Fruit fly (Drosophila melanogaster) whole organism, adult: ENCODE measurements around the gene CG6479.

ENCODE experiments used
- CG11617 ChIP-seq: fragments of 200-800 bp; sonication (Bioruptor generic); optimal IDR thresholded peaks from 2 replicates; lab custom pipeline; 2017; ENCODE audit warnings: mild to moderate bottlenecking, missing biosample characterization, missing genetic modification reagents, missing genetic modification characterization
- CG12768 ChIP-seq: fragments of 200-800 bp; sonication (Bioruptor generic); optimal IDR thresholded peaks from 2 replicates; lab custom pipeline; 2017; ENCODE audit warnings: missing biosample characterization, missing genetic modification characterization, mild to moderate bottlenecking, moderate library complexity, missing genetic modification reagents
- CG14711 ChIP-seq: fragments of 200-800 bp; sonication (Bioruptor generic); optimal IDR thresholded peaks from 2 replicates; lab custom pipeline; 2018; ENCODE audit warnings: missing biosample characterization, mild to moderate bottlenecking, missing genetic modification characterization, moderate library complexity
- CG33017 ChIP-seq: fragments of 200-800 bp; sonication (Bioruptor generic); optimal IDR thresholded peaks from 2 replicates; lab custom pipeline; 2018; ENCODE audit warnings: missing biosample characterization, mild to moderate bottlenecking, missing genetic modification characterization, moderate library complexity
- CG7101 ChIP-seq: fragments of 200-800 bp; sonication (Bioruptor generic); optimal IDR thresholded peaks from 2 replicates; lab custom pipeline; 2018; ENCODE audit warnings: missing biosample characterization, mild to moderate bottlenecking, missing genetic modification characterization, moderate library complexity
- Clk ChIP-seq: fragments of 200-800 bp; sonication (Bioruptor generic); optimal IDR thresholded peaks from 2 replicates; lab custom pipeline; 2017; ENCODE audit warnings: missing biosample characterization, missing genetic modification characterization
- Hr96 ChIP-seq: fragments of 200-800 bp; sonication (Bioruptor generic); optimal IDR thresholded peaks from 2 replicates; lab custom pipeline; 2016; ENCODE audit warnings: missing biosample characterization, missing genetic modification characterization
- bab1 ChIP-seq: fragments of 200-800 bp; sonication (Bioruptor generic); optimal IDR thresholded peaks from 3 replicates; lab custom pipeline; 2019; ENCODE audit warnings: missing biosample characterization, mild to moderate bottlenecking, missing genetic modification characterization, moderate library complexity
- cic ChIP-seq: fragments of 200-800 bp; sonication (Bioruptor generic); optimal IDR thresholded peaks from 2 replicates; lab custom pipeline; 2017; ENCODE audit warnings: missing biosample characterization, mild to moderate bottlenecking, missing genetic modification characterization, moderate library complexity
- ovo ChIP-seq: fragments of 200-800 bp; sonication (Bioruptor generic); optimal IDR thresholded peaks from 2 replicates; lab custom pipeline; 2016; ENCODE audit warnings: missing biosample characterization, missing genetic modification characterization
- pad ChIP-seq: fragments of 200-800 bp; sonication (Bioruptor generic); optimal IDR thresholded peaks from 3 replicates; lab custom pipeline; 2017; ENCODE audit warnings: missing biosample characterization, missing genetic modification characterization, mild to moderate bottlenecking, moderate library complexity, missing genetic modification reagents
- tj ChIP-seq: fragments of 200-800 bp; sonication (Bioruptor generic); optimal IDR thresholded peaks from 3 replicates; lab custom pipeline; 2017; ENCODE audit warnings: missing biosample characterization, mild to moderate bottlenecking, missing genetic modification characterization, moderate library complexity

- TF ChIP-seq CG12768 (GFP tag; lab: Kevin White, UChicago) (no peak), ovo (GFP tag; lab: Kevin White, UChicago) (no peak), bab1 (GFP tag; lab: Kevin White, UChicago) (no peak), CG33017 (tag; lab: Kevin White, UChicago) (no peak), tj (no peak), pad (GFP tag; lab: Kevin White, UChicago) (no peak), CG14711 (tag; lab: Kevin White, UChicago) (no peak), CG7101 (tag; lab: Kevin White, UChicago) (no peak), CG11617 (GFP tag; lab: Kevin White, UChicago) (no peak), cic (no peak), Clk (GFP tag; lab: Kevin White, UChicago) (no peak), Hr96 (GFP tag; lab: Kevin White, UChicago) (no peak)
Measured at dm6 chr3L:17346393-17346792, 7.3 kb upstream of the CG6479 start.
